Fruit fly (Drosophila melanogaster): Measurements from ENCODE around the gene CG4950.
A peak's percentile ranks its signal among the peaks of the same experiment; 100 is the strongest.

Gene CG4950

dm6 chr3L:16225175-16225574 is 42.8 kb downstream of the CG4950 start:
- TF ChIP-seq kay (GFP tag; ENCODE audit: borderline replicate concordance) (no peak), pad (GFP tag; optimal IDR thresholded peaks at IDR 0.05) (no peak), Hr96 (GFP tag; optimal IDR thresholded peaks at IDR 0.05) (no peak), Clk (GFP tag; optimal IDR thresholded peaks at IDR 0.05) (no peak), toe (GFP tag; optimal IDR thresholded peaks at IDR 0.05) (no peak), CG5204 (GFP tag; optimal IDR thresholded peaks at IDR 0.05) (no peak), CG1620 (GFP tag; optimal IDR thresholded peaks at IDR 0.05) (no peak), tj (GFP tag; optimal IDR thresholded peaks at IDR 0.05) (no peak), CG7045 (GFP tag; optimal IDR thresholded peaks at IDR 0.05) (no peak), cnc (optimal IDR thresholded peaks at IDR 0.05) (no peak), CG12768 (GFP tag; optimal IDR thresholded peaks at IDR 0.05) (no peak)

- no peak for TF ChIP-seq cnc (optimal IDR thresholded peaks at IDR 0.05)
- TF ChIP-seq CG33017 (tag; optimal IDR thresholded peaks at IDR 0.05) = no peak
Measured at dm6 chr3L:16221800-16222199, 46.2 kb downstream of the CG4950 start.

- TF ChIP-seq CG11617 (GFP tag; optimal IDR thresholded peaks at IDR 0.05) (no peak), CG5204 (GFP tag; optimal IDR thresholded peaks at IDR 0.05) (no peak), Clk (GFP tag; optimal IDR thresholded peaks at IDR 0.05) (no peak), CG33017 (tag; optimal IDR thresholded peaks at IDR 0.05) (no peak), bab1 (GFP tag; optimal IDR thresholded peaks at IDR 0.05) (no peak)
Measured at dm6 chr3L:16221278-16221677, 46.7 kb downstream of the CG4950 start.

dm6 chr3L:16217935-16218334 is 50.0 kb downstream of the CG4950 start:
- TF ChIP-seq CG7101 (tag; optimal IDR thresholded peaks at IDR 0.05) (no peak), kay (GFP tag; ENCODE audit: borderline replicate concordance) (peak; percentile 39), CG11617 (GFP tag; optimal IDR thresholded peaks at IDR 0.05) (no peak), Clk (GFP tag; optimal IDR thresholded peaks at IDR 0.05) (no peak), CG33017 (tag; optimal IDR thresholded peaks at IDR 0.05) (no peak), ovo (GFP tag; optimal IDR thresholded peaks at IDR 0.05) (no peak)

dm6 chr3L:16217203-16217602 is 50.8 kb downstream of the CG4950 start, which contains the start of gene CG13073:
Gene CG13073 (minus strand): TSS chr3L:16217303.
- TF ChIP-seq CG12768 (GFP tag; optimal IDR thresholded peaks at IDR 0.05) (no peak), CG33017 (tag; optimal IDR thresholded peaks at IDR 0.05) (no peak), CG7101 (tag; optimal IDR thresholded peaks at IDR 0.05) (no peak), CG11617 (GFP tag; optimal IDR thresholded peaks at IDR 0.05) (no peak), tj (GFP tag; optimal IDR thresholded peaks at IDR 0.05) (no peak), CG1620 (GFP tag; optimal IDR thresholded peaks at IDR 0.05) (no peak), Mnt (GFP tag; optimal IDR thresholded peaks at IDR 0.05) (no peak), Hr96 (GFP tag; optimal IDR thresholded peaks at IDR 0.05) (no peak), kay (GFP tag; ENCODE audit: borderline replicate concordance) (no peak), Crg-1 (GFP tag; optimal IDR thresholded peaks at IDR 0.05) (no peak), bab1 (GFP tag; optimal IDR thresholded peaks at IDR 0.05) (no peak), CG7045 (GFP tag; optimal IDR thresholded peaks at IDR 0.05) (no peak), ovo (GFP tag; optimal IDR thresholded peaks at IDR 0.05) (no peak), cnc (optimal IDR thresholded peaks at IDR 0.05) (no peak), CG14711 (tag; optimal IDR thresholded peaks at IDR 0.05) (no peak), toe (GFP tag; optimal IDR thresholded peaks at IDR 0.05) (no peak), CG5204 (GFP tag; optimal IDR thresholded peaks at IDR 0.05) (no peak)

- TF ChIP-seq CG7045 (GFP tag; optimal IDR thresholded peaks at IDR 0.05) (no peak), cnc (optimal IDR thresholded peaks at IDR 0.05) (no peak), kay (GFP tag; ENCODE audit: borderline replicate concordance) (no peak), bab1 (GFP tag; optimal IDR thresholded peaks at IDR 0.05) (no peak), CG33017 (tag; optimal IDR thresholded peaks at IDR 0.05) (no peak), cic (GFP tag; optimal IDR thresholded peaks at IDR 0.05) (no peak), tj (GFP tag; optimal IDR thresholded peaks at IDR 0.05) (no peak), ovo (GFP tag; optimal IDR thresholded peaks at IDR 0.05) (no peak), CG12768 (GFP tag; optimal IDR thresholded peaks at IDR 0.05) (no peak), CG14711 (tag; optimal IDR thresholded peaks at IDR 0.05) (no peak), Mnt (GFP tag; optimal IDR thresholded peaks at IDR 0.05) (no peak), toe (GFP tag; optimal IDR thresholded peaks at IDR 0.05) (no peak), CG11617 (GFP tag; optimal IDR thresholded peaks at IDR 0.05) (no peak)
Measured at dm6 chr3L:16215816-16216215, 52.1 kb downstream of the CG4950 start.

Data from whole organism, adult.